Fruit fly (Drosophila melanogaster): ENCODE measurements around the gene Atg17.

dm6 chr3R:5669740-5670659 lies 487 bp downstream of the Atg17 start:
- TF ChIP-seq pad (GFP tag; optimal IDR thresholded peaks at IDR 0.05), result peak; percentile 87
- no peak for TF ChIP-seq CG5204 (GFP tag; optimal IDR thresholded peaks at IDR 0.05)
- TF ChIP-seq cnc (optimal IDR thresholded peaks at IDR 0.05), result no peak

Data from whole organism, adult.